Fruit fly (Drosophila melanogaster) whole organism, wandering third instar larva: ENCODE results near the gene CG7675.

Experiments
- GATAd ChIP-seq: sonication (Bioruptor generic); optimal IDR thresholded peaks from 2 replicates; lab custom pipeline; 2016; ENCODE audit warnings: missing biosample characterization, missing genetic modification characterization
- Hr78 ChIP-seq: fragments of >200 bp; optimal IDR thresholded peaks from 2 replicates; lab custom pipeline; 2017; ENCODE audit warnings: missing biosample characterization, missing genetic modification characterization
- Jra ChIP-seq: sonication (Bioruptor generic); optimal IDR thresholded peaks from 2 replicates; lab custom pipeline; 2016; ENCODE audit warnings: missing biosample characterization, missing genetic modification characterization
- Myc ChIP-seq: fragments of >200 bp; optimal IDR thresholded peaks from 2 replicates; lab custom pipeline; 2017
- Sp1 ChIP-seq: fragments of 200-800 bp; sonication (Bioruptor generic); optimal IDR thresholded peaks from 3 replicates; lab custom pipeline; 2019; ENCODE audit warnings: missing biosample characterization, mild to moderate bottlenecking, missing genetic modification characterization, moderate library complexity
- br ChIP-seq: fragments of 200-800 bp; sonication (Bioruptor generic); optimal IDR thresholded peaks from 2 replicates; lab custom pipeline; 2016; ENCODE audit warnings: missing biosample characterization, missing genetic modification characterization
- brk ChIP-seq: fragments of 200-800 bp; sonication (Bioruptor generic); optimal IDR thresholded peaks from 2 replicates; lab custom pipeline; 2016; ENCODE audit warnings: missing biosample characterization, mild to moderate bottlenecking, missing genetic modification characterization
- foxo ChIP-seq, 2 experiments: fragments of 200-800 bp; sonication (Bioruptor generic); optimal IDR thresholded peaks; 2 replicates in 1 of 2; 3 replicates in 1 of 2; lab custom pipeline; 2016 to 2017; ENCODE audit warnings: missing biosample characterization in 2 of 2, missing genetic modification characterization in 2 of 2
- psq ChIP-seq: fragments of 200-800 bp; sonication (Bioruptor generic); optimal IDR thresholded peaks from 3 replicates; lab custom pipeline; 2017; ENCODE audit warnings: missing biosample characterization, mild to moderate bottlenecking, missing genetic modification characterization, moderate library complexity
- rgr ChIP-seq: fragments of 200-800 bp; sonication (Bioruptor generic); optimal IDR thresholded peaks from 3 replicates; lab custom pipeline; 2016; ENCODE audit warnings: missing biosample characterization, mild to moderate bottlenecking, missing genetic modification characterization

DNA sequence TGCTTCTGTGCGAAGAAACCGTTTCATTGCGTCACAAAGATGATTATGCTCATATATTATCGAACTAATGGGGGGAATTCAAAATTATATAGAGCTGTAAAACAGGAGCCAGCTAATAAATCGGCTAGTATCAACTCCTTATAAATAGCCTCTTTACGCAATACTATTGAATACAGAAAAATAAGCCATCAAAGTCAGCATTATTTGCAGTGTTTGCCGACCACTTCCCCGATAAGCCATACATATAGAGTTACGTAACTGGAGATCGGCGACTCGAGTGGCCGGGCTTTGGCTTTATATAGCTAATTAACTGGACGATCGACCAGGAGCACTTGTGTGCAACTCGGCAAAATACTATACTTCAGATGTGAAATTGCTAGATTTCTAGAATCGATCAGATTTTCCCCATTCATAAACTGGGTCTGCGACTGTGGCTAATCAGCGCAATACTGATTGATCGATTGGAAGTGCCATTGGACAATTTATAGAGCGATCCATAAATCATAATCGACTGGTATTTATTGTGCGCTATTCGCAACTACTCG, 16.9 kb upstream of the CG7675 start:
- TF ChIP-seq Sp1 (GFP tag; lab: Kevin White, UChicago) (no peak), foxo (GFP tag; optimal IDR thresholded peaks at IDR 0.05; lab: Kevin White, UChicago) (no peak), Hr78 (GFP tag; lab: Kevin White, UChicago) (no peak), Jra (GFP tag; lab: Kevin White, UChicago) (no peak), GATAd (GFP tag; lab: Kevin White, UChicago) (no peak), psq (GFP tag; lab: Kevin White, UChicago) (no peak), brk (no peak), Myc (lab: Kevin White, UChicago) (no peak), br (GFP tag; lab: Kevin White, UChicago) (no peak), rgr (GFP tag; lab: Kevin White, UChicago) (no peak)
